Worm (Caenorhabditis elegans): ENCODE measurements around the gene hrg-4.
A peak's percentile ranks its signal among the peaks of the same experiment; 100 is the strongest.

The hrg-4 gene

ce11 chrIV:11009928-11010327, 20.9 kb downstream of the hrg-4 start:
- no peak for TF ChIP-seq nhr-2 (tag; optimal IDR thresholded peaks at IDR 0.05)
- no peak for TF ChIP-seq cnd-1 (tag; optimal IDR thresholded peaks at IDR 0.05)

- no peak for TF ChIP-seq elt-3 (tag; optimal IDR thresholded peaks at IDR 0.05)
- no peak for TF ChIP-seq elt-1 (tag; optimal IDR thresholded peaks at IDR 0.05; ENCODE audit: borderline replicate concordance, insufficient read depth)
- TF ChIP-seq lin-13 (tag; optimal IDR thresholded peaks at IDR 0.05), result no peak
- no peak for TF ChIP-seq nhr-237 (tag; optimal IDR thresholded peaks at IDR 0.05)
- no peak for TF ChIP-seq drap-1 (GFP tag; optimal IDR thresholded peaks at IDR 0.05)
- TF ChIP-seq mep-1 (tag; optimal IDR thresholded peaks at IDR 0.05), result no peak
- no peak for TF ChIP-seq pha-4 (tag; optimal IDR thresholded peaks at IDR 0.05)
- TF ChIP-seq nhr-2 (tag; optimal IDR thresholded peaks at IDR 0.05), result no peak
- TF ChIP-seq mls-2 (tag; optimal IDR thresholded peaks at IDR 0.05), result no peak
These were observed 21.8 kb downstream of the hrg-4 start, which contains the start of gene F13H10.6 for ce11 chrIV:11008996-11009395. Gene F13H10.6, plus strand, starts transcription at chrIV:11009296.

ce11 chrIV:11008255-11008654, 22.5 kb downstream of the hrg-4 start:
- TF ChIP-seq pha-4 (tag; optimal IDR thresholded peaks at IDR 0.05), result peak; percentile 31
- no peak for TF ChIP-seq cnd-1 (tag; optimal IDR thresholded peaks at IDR 0.05)
- no peak for TF ChIP-seq tbx-8 (GFP tag; optimal IDR thresholded peaks at IDR 0.05)
- TF ChIP-seq blmp-1 (tag; optimal IDR thresholded peaks at IDR 0.05), result peak; percentile 54
- no peak for TF ChIP-seq bed-3 (GFP tag; optimal IDR thresholded peaks at IDR 0.05)

DNA sequence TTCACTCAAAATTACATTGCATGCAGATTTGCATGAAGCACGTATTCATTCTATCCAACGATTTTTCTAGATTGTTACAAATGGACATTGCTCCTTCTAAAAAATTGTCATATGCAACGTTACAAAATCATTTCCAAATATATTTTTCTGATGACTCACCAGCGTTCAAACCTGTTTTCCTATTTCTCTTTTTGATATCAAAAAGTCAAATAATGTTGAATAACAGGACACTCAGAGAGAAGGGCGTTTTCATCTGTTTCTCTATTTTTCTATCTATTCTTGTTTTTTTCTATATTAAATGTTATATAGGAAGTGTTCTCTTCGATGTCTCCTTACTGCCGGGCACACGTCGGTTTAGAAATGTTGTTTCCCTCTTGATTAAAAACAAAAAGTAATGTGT, 23.9 kb downstream of the hrg-4 start:
- TF ChIP-seq elt-3 (tag; optimal IDR thresholded peaks at IDR 0.05), result no peak
- no peak for TF ChIP-seq snpc-4 (tag; optimal IDR thresholded peaks at IDR 0.05)
- no peak for TF ChIP-seq nhr-12 (tag; optimal IDR thresholded peaks at IDR 0.05)
- no peak for TF ChIP-seq pha-4 (tag; optimal IDR thresholded peaks at IDR 0.05)
- TF ChIP-seq ham-2 (GFP tag; optimal IDR thresholded peaks at IDR 0.05), result no peak

DNA sequence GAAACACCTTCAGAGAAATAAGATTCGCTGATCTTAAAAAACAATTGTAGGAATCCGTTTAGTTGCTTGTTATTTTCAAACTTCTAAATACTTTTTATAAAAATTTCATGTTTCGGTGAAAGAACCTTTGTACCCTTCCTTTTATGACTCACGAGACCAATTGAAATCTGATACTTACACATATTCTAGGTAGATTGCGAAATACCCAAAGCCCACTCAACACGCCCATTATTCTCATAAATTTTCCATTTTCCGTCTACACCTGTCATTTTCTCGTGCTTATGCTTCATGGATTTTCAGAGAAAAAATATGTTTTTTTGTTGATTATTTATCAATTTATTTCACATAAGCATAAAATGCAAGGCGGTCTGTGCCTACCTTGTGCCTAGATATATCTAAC, 24.4 kb downstream of the hrg-4 start:
- TF ChIP-seq blmp-1 (tag; optimal IDR thresholded peaks at IDR 0.05) (no peak), sem-2 (GFP tag; optimal IDR thresholded peaks at IDR 0.05) (no peak), drap-1 (GFP tag; optimal IDR thresholded peaks at IDR 0.05) (no peak)

- TF ChIP-seq ham-2 (GFP tag; optimal IDR thresholded peaks at IDR 0.05), result no peak
- TF ChIP-seq elt-3 (tag; optimal IDR thresholded peaks at IDR 0.05), result no peak
- TF ChIP-seq M03D4.4 (tag; optimal IDR thresholded peaks at IDR 0.05), result no peak
- TF ChIP-seq blmp-1 (tag; optimal IDR thresholded peaks at IDR 0.05), result no peak
- TF ChIP-seq sem-2 (GFP tag; optimal IDR thresholded peaks at IDR 0.05), result no peak
- TF ChIP-seq mls-2 (tag; optimal IDR thresholded peaks at IDR 0.05), result no peak
- TF ChIP-seq ceh-83 (GFP tag; optimal IDR thresholded peaks at IDR 0.05), result no peak
- TF ChIP-seq sptf-1 (tag; optimal IDR thresholded peaks at IDR 0.05), result no peak
- TF ChIP-seq cnd-1 (tag; optimal IDR thresholded peaks at IDR 0.05), result no peak
- no peak for TF ChIP-seq ceh-39 (tag; optimal IDR thresholded peaks at IDR 0.05)
- no peak for TF ChIP-seq zip-8 (tag; optimal IDR thresholded peaks at IDR 0.05)
- TF ChIP-seq lin-32 (GFP tag; optimal IDR thresholded peaks at IDR 0.05), result no peak
- no peak for TF ChIP-seq nhr-2 (tag; optimal IDR thresholded peaks at IDR 0.05)
- no peak for TF ChIP-seq ceh-43 (GFP tag; optimal IDR thresholded peaks at IDR 0.05)
- TF ChIP-seq ztf-11 (tag; optimal IDR thresholded peaks at IDR 0.05), result no peak
- TF ChIP-seq lin-13 (tag; optimal IDR thresholded peaks at IDR 0.05), result no peak
- TF ChIP-seq unc-39 (tag; optimal IDR thresholded peaks at IDR 0.05), result no peak
These were observed 26.5 kb downstream of the hrg-4 start, which contains the start of gene F13H10.1 for ce11 chrIV:11004273-11004672. Gene F13H10.1, plus strand, starts transcription at chrIV:11004573.

ce11 chrIV:11001614-11002013, 29.2 kb downstream of the hrg-4 start, which contains the start of gene F13H10.9:
Gene F13H10.9, plus strand, starts transcription at chrIV:11001914.
- TF ChIP-seq cnd-1 (tag; optimal IDR thresholded peaks at IDR 0.05) (no peak), flh-1 (GFP tag; optimal IDR thresholded peaks at IDR 0.05) (no peak), unc-62 (GFP tag; optimal IDR thresholded peaks at IDR 0.05) (no peak), ceh-83 (GFP tag; optimal IDR thresholded peaks at IDR 0.05) (no peak), lin-32 (GFP tag; optimal IDR thresholded peaks at IDR 0.05) (no peak), lsy-2 (tag; optimal IDR thresholded peaks at IDR 0.05) (no peak), mep-1 (tag; optimal IDR thresholded peaks at IDR 0.05) (no peak), sem-2 (GFP tag; optimal IDR thresholded peaks at IDR 0.05) (no peak)
